Worm (Caenorhabditis elegans): ENCODE data around the gene ger-1.

Gene ger-1

ce11 chrIII:7111793-7112192 lies 44.5 kb upstream of the ger-1 start, which contains the start of gene B0280.7:
TSS of gene B0280.7 (minus strand) at chrIII:7111893.
- TF ChIP-seq lin-26 (GFP tag; IDR thresholded peaks at IDR 0.05) (0 out of 2 replicates have a peak, but pooled peaks have one; percentile 18), nfya-2 (GFP tag; IDR thresholded peaks at IDR 0.05) (no peak), ztf-25 (GFP tag; IDR thresholded peaks at IDR 0.05) (no peak)

- TF ChIP-seq snpc-4 (GFP tag; optimal IDR thresholded peaks at IDR 0.05) (no peak), snpc-4 (tag; optimal IDR thresholded peaks at IDR 0.05) (no peak), F55B11.4 (tag; optimal IDR thresholded peaks at IDR 0.05; ENCODE audit: borderline replicate concordance, insufficient read depth) (no peak), nhr-80 (tag; optimal IDR thresholded peaks at IDR 0.05) (peak; percentile 39), Y53F4B.3 (GFP tag; IDR thresholded peaks at IDR 0.05) (no peak), lsy-27 (tag; optimal IDR thresholded peaks at IDR 0.05; ENCODE audit: borderline replicate concordance, insufficient read depth) (no peak)
Measured at ce11 chrIII:7107965-7108364, 40.7 kb upstream of the ger-1 start, which contains the start of gene odd-1. TSS of gene odd-1 (plus strand) at chrIII:7108313.

- TF ChIP-seq sdz-38 (tag; optimal IDR thresholded peaks at IDR 0.05) (no peak), akir-1 (GFP tag; optimal IDR thresholded peaks at IDR 0.05) (no peak), attf-6 (GFP tag; IDR thresholded peaks at IDR 0.05) (no peak), snpc-1.3 (tag; optimal IDR thresholded peaks at IDR 0.05; ENCODE audit: insufficient read depth) (no peak), ccch-3 (GFP tag; optimal IDR thresholded peaks at IDR 0.05) (no peak), T07F8.4 (tag; optimal IDR thresholded peaks at IDR 0.05) (no peak), ceh-27 (GFP tag; optimal IDR thresholded peaks at IDR 0.05) (no peak), ztf-3 (GFP tag; optimal IDR thresholded peaks at IDR 0.05) (no peak), dpff-1 (tag; optimal IDR thresholded peaks at IDR 0.05) (no peak), sptf-2 (GFP tag; optimal IDR thresholded peaks at IDR 0.05) (no peak), egrh-3 (GFP tag; IDR thresholded peaks at IDR 0.05) (no peak), madf-10 (tag; optimal IDR thresholded peaks at IDR 0.05) (no peak), zim-3 (tag; optimal IDR thresholded peaks at IDR 0.05) (no peak), F39B2.1 (GFP tag; IDR thresholded peaks at IDR 0.05) (no peak), cebp-1 (GFP tag; IDR thresholded peaks at IDR 0.05) (no peak), cebp-1 (tag; optimal IDR thresholded peaks at IDR 0.05) (peak; percentile 52), nhr-80 (tag; optimal IDR thresholded peaks at IDR 0.05) (peak; percentile 67), rpc-1 (optimal IDR thresholded peaks at IDR 0.05) (no peak), rpc-1 (tag; optimal IDR thresholded peaks at IDR 0.05) (no peak)
Measured at ce11 chrIII:7106854-7107253, 39.6 kb upstream of the ger-1 start.

- TF ChIP-seq D2030.7 (GFP tag; IDR thresholded peaks at IDR 0.05) (peak; percentile 98), K12H6.12 (tag; optimal IDR thresholded peaks at IDR 0.05) (no peak), pbrm-1 (GFP tag; IDR thresholded peaks at IDR 0.05) (peak; percentile 27; the same call in 1 of the 2 replicates), ceh-91 (GFP tag; IDR thresholded peaks at IDR 0.05) (peak; percentile 98), tbp1 (GFP tag; optimal IDR thresholded peaks at IDR 0.05) (peak; percentile 64), athp-1 (tag; optimal IDR thresholded peaks at IDR 0.05) (peak; percentile 20), zfh-2 (GFP tag; conservative IDR thresholded peaks at IDR 0.05) (no peak), dox-1 (GFP tag; IDR thresholded peaks at IDR 0.05) (peak; percentile 77; the same call in 1 of the 2 replicates), him-1 (tag; optimal IDR thresholded peaks at IDR 0.05) (peak; percentile 62), madf-8 (GFP tag; conservative IDR thresholded peaks at IDR 0.05) (peak; percentile 99), hsf-1 (GFP tag; IDR thresholded peaks at IDR 0.05) (peak; percentile 86), ceh-40 (GFP tag; IDR thresholded peaks at IDR 0.05) (no peak), snpc-1.1 (tag; optimal IDR thresholded peaks at IDR 0.05; ENCODE audit: insufficient read depth) (peak; percentile 82), Y53G8AR.9 (GFP tag; conservative IDR thresholded peaks at IDR 0.05) (peak; percentile 73; the same call in 1 of the 2 replicates), F10E7.11 (tag; optimal IDR thresholded peaks at IDR 0.05) (no peak), bed-1 (GFP tag; IDR thresholded peaks at IDR 0.05) (no peak), nhr-90 (tag; optimal IDR thresholded peaks at IDR 0.05) (no peak), lir-1 (GFP tag; conservative IDR thresholded peaks at IDR 0.05) (peak; percentile 76), nhr-80 (tag; optimal IDR thresholded peaks at IDR 0.05) (no peak)
Measured at ce11 chrIII:7103940-7104440, 36.7 kb upstream of the ger-1 start, which contains the start of gene cpg-2. TSS of gene cpg-2 (minus strand) at chrIII:7103990.

Measured in whole organism, young adult.